Worm (Caenorhabditis elegans) whole organism, early embryonic: ENCODE data around the gene lelo-1.

ENCODE experiments used
- B0310.2 ChIP-seq: sonication (generic microtip); optimal IDR thresholded peaks from 2 replicates; lab custom pipeline; 2016; ENCODE audit warnings: mild to moderate bottlenecking, missing genetic modification characterization, missing compliant biosample characterization
- F13C5.2 ChIP-seq: sonication (generic microtip); optimal IDR thresholded peaks from 2 replicates; lab custom pipeline; 2017; ENCODE audit warnings: mild to moderate bottlenecking, missing genetic modification characterization, inconsistent platforms, missing compliant biosample characterization
- aly-1 ChIP-seq: sonication (generic microtip); optimal IDR thresholded peaks from 2 replicates; lab custom pipeline; 2016; ENCODE audit warnings: missing genetic modification characterization, missing compliant biosample characterization
- ama-1 ChIP-seq: fragments of 150-350 bp; optimal IDR thresholded peaks from 2 replicates; lab custom pipeline; 2014
- scrt-1 ChIP-seq: fragments of 200-800 bp; sonication (Bioruptor generic); IDR thresholded peaks from 2 replicates; pipeline ENCODE4 v1.3.6; 2022; ENCODE audit warnings: missing genetic modification characterization, missing compliant biosample characterization

- TF ChIP-seq aly-1 (tag; lab: Kevin White, UChicago), result no peak
- no peak for TF ChIP-seq scrt-1 (GFP tag; lab: Robert Waterston, UW)
- no peak for TF ChIP-seq B0310.2
- TF ChIP-seq F13C5.2, result no peak
- TF ChIP-seq ama-1 (lab: Kevin White, UChicago), result no peak
These were observed 40.7 kb downstream of the lelo-1 start, which contains the start of gene F13H8.6 for ce11 chrII:6286865-6287264.
